Fruit fly (Drosophila melanogaster): ENCODE results near the gene CG17104.
A peak's percentile ranks its signal among the peaks of the same experiment; 100 is the strongest.

Gene CG17104

dm6 chr2L:10703281-10703680, 26.3 kb downstream of the CG17104 start, which contains the start of gene CG6415:
CG6415 (plus strand) TSS chr2L:10703621.
- TF ChIP-seq Abd-B (GFP tag; optimal IDR thresholded peaks at IDR 0.05) = no peak
- peak; percentile 38 for TF ChIP-seq CG32264 (GFP tag; optimal IDR thresholded peaks at IDR 0.05)
- no peak for TF ChIP-seq lola (GFP tag; optimal IDR thresholded peaks at IDR 0.05)
- peak; percentile 39 for TF ChIP-seq Jra (GFP tag; optimal IDR thresholded peaks at IDR 0.05)
- TF ChIP-seq psq (GFP tag; optimal IDR thresholded peaks at IDR 0.05) = peak; percentile 55
- TF ChIP-seq woc (GFP tag; optimal IDR thresholded peaks at IDR 0.05) = peak; percentile 35
- TF ChIP-seq sv (GFP tag; optimal IDR thresholded peaks at IDR 0.05) = peak; percentile 52
- no peak for TF ChIP-seq sage (GFP tag; optimal IDR thresholded peaks at IDR 0.05)
- TF ChIP-seq fru (GFP tag; optimal IDR thresholded peaks at IDR 0.05) = peak; percentile 86
- peak; percentile 76 for TF ChIP-seq Hnf4 (GFP tag; optimal IDR thresholded peaks at IDR 0.05)
- peak; percentile 85 for TF ChIP-seq ey (GFP tag; optimal IDR thresholded peaks at IDR 0.05)
- peak; percentile 92 for TF ChIP-seq h (GFP tag; optimal IDR thresholded peaks at IDR 0.05)
- TF ChIP-seq Sp1 (GFP tag; optimal IDR thresholded peaks at IDR 0.05) = peak; percentile 67
- peak; percentile 9 to 81 for TF ChIP-seq foxo (GFP tag; optimal IDR thresholded peaks at IDR 0.05)
- no peak for TF ChIP-seq Dif (GFP tag; optimal IDR thresholded peaks at IDR 0.05; ENCODE audit: partially characterized antibody)
- no peak for TF ChIP-seq pan (optimal IDR thresholded peaks at IDR 0.05)
- peak; percentile 82 for TF ChIP-seq HLH106 (tag; optimal IDR thresholded peaks at IDR 0.05)
- TF ChIP-seq Rel (GFP tag; optimal IDR thresholded peaks at IDR 0.05) = no peak
- TF ChIP-seq Rel (tag; optimal IDR thresholded peaks at IDR 0.05) = peak; percentile 40
- TF ChIP-seq CrebA (GFP tag; optimal IDR thresholded peaks at IDR 0.05; ENCODE audit: borderline replicate concordance) = no peak
- peak; percentile 86 for TF ChIP-seq rgr (GFP tag; optimal IDR thresholded peaks at IDR 0.05)
- TF ChIP-seq OdsH (GFP tag; optimal IDR thresholded peaks at IDR 0.05) = peak; percentile 84
- TF ChIP-seq dmrt93B (GFP tag; optimal IDR thresholded peaks at IDR 0.05) = peak; percentile 56
- TF ChIP-seq brk (GFP tag; optimal IDR thresholded peaks at IDR 0.05) = peak; percentile 47
- peak; percentile 81 for TF ChIP-seq br (GFP tag; optimal IDR thresholded peaks at IDR 0.05)

dm6 chr2L:10704425-10704824, 27.4 kb downstream of the CG17104 start:
- TF ChIP-seq Jra (GFP tag; optimal IDR thresholded peaks at IDR 0.05) (no peak), ey (GFP tag; optimal IDR thresholded peaks at IDR 0.05) (no peak), foxo (GFP tag; optimal IDR thresholded peaks at IDR 0.05) (no peak), CrebA (GFP tag; optimal IDR thresholded peaks at IDR 0.05; ENCODE audit: borderline replicate concordance) (no peak), usp (GFP tag; optimal IDR thresholded peaks at IDR 0.05) (no peak), dsf (GFP tag; optimal IDR thresholded peaks at IDR 0.05; ENCODE audit: borderline replicate concordance) (no peak), CG9705 (GFP tag; optimal IDR thresholded peaks at IDR 0.05) (no peak), lola (GFP tag; optimal IDR thresholded peaks at IDR 0.05) (no peak), woc (GFP tag; optimal IDR thresholded peaks at IDR 0.05) (no peak), jim (GFP tag; optimal IDR thresholded peaks at IDR 0.05) (no peak), h (GFP tag; optimal IDR thresholded peaks at IDR 0.05) (no peak)

dm6 chr2L:10706267-10706666, 29.3 kb downstream of the CG17104 start:
- TF ChIP-seq OdsH (GFP tag; optimal IDR thresholded peaks at IDR 0.05) (no peak), pan (optimal IDR thresholded peaks at IDR 0.05) (no peak), Myc (optimal IDR thresholded peaks at IDR 0.05) (no peak), Dfd (GFP tag; optimal IDR thresholded peaks at IDR 0.05) (no peak), ey (GFP tag; optimal IDR thresholded peaks at IDR 0.05) (no peak), CG32264 (GFP tag; optimal IDR thresholded peaks at IDR 0.05) (no peak), Mio (GFP tag; optimal IDR thresholded peaks at IDR 0.05) (no peak), Jra (GFP tag; optimal IDR thresholded peaks at IDR 0.05) (no peak), woc (GFP tag; optimal IDR thresholded peaks at IDR 0.05) (no peak), usp (GFP tag; optimal IDR thresholded peaks at IDR 0.05) (no peak), Hnf4 (GFP tag; optimal IDR thresholded peaks at IDR 0.05) (no peak), rgr (GFP tag; optimal IDR thresholded peaks at IDR 0.05) (no peak), dl (GFP tag; optimal IDR thresholded peaks at IDR 0.05; ENCODE audit: insufficient read depth in 1 of 2, partially characterized antibody in 2 of 2) (no peak), Vsx2 (GFP tag; optimal IDR thresholded peaks at IDR 0.05; ENCODE audit: partially characterized antibody) (no peak), HLH106 (tag; optimal IDR thresholded peaks at IDR 0.05) (no peak), GATAd (GFP tag; optimal IDR thresholded peaks at IDR 0.05) (no peak), jim (GFP tag; optimal IDR thresholded peaks at IDR 0.05) (no peak), dmrt93B (GFP tag; optimal IDR thresholded peaks at IDR 0.05) (no peak), br (GFP tag; optimal IDR thresholded peaks at IDR 0.05) (no peak)

- no peak for TF ChIP-seq CrebA (GFP tag; optimal IDR thresholded peaks at IDR 0.05; ENCODE audit: borderline replicate concordance)
- TF ChIP-seq HLH106 (tag; optimal IDR thresholded peaks at IDR 0.05) = no peak
- TF ChIP-seq Vsx2 (GFP tag; optimal IDR thresholded peaks at IDR 0.05; ENCODE audit: partially characterized antibody) = no peak
- no peak for TF ChIP-seq psq (GFP tag; optimal IDR thresholded peaks at IDR 0.05)
- TF ChIP-seq Dfd (GFP tag; optimal IDR thresholded peaks at IDR 0.05) = peak; percentile 83
- TF ChIP-seq usp (GFP tag; optimal IDR thresholded peaks at IDR 0.05) = no peak
- TF ChIP-seq dl (GFP tag; optimal IDR thresholded peaks at IDR 0.05; ENCODE audit: insufficient read depth in 1 of 2, partially characterized antibody in 2 of 2) = no peak
- TF ChIP-seq brk (GFP tag; optimal IDR thresholded peaks at IDR 0.05) = no peak
Measured at dm6 chr2L:10708089-10708488, 31.1 kb downstream of the CG17104 start.
